Fruit fly (Drosophila melanogaster) whole organism, embryonic: ENCODE results near the gene cwo.

ENCODE experiments used
- BEAF-32 ChIP-seq: fragments of 200-800 bp; sonication (Bioruptor generic); optimal IDR thresholded peaks from 3 replicates; lab custom pipeline; 2017; ENCODE audit warnings: missing biosample characterization, missing genetic modification characterization, mild to moderate bottlenecking, moderate library complexity, missing genetic modification reagents
- Bteb2 ChIP-seq: fragments of 200-800 bp; sonication (Bioruptor generic); optimal IDR thresholded peaks from 2 replicates; lab custom pipeline; 2016; ENCODE audit warnings: missing biosample characterization, missing genetic modification characterization
- CG10147 ChIP-seq: fragments of 200-800 bp; sonication (Bioruptor generic); optimal IDR thresholded peaks from 2 replicates; lab custom pipeline; 2019; ENCODE audit warnings: missing biosample characterization, mild to moderate bottlenecking, missing genetic modification characterization, moderate library complexity
- CG10979 ChIP-seq: fragments of 200-800 bp; sonication (Bioruptor generic); optimal IDR thresholded peaks from 2 replicates; lab custom pipeline; 2018; ENCODE audit warnings: missing biosample characterization, mild to moderate bottlenecking, missing genetic modification characterization, moderate library complexity
- CG11093 ChIP-seq: fragments of 200-800 bp; sonication (Bioruptor generic); IDR thresholded peaks from 3 replicates; pipeline ENCODE4 v1.3.6; 2022; ENCODE audit warnings: missing biosample characterization, missing genetic modification characterization
- CG11504 ChIP-seq: fragments of 200-800 bp; sonication (Bioruptor generic); optimal IDR thresholded peaks from 3 replicates; lab custom pipeline; 2019; ENCODE audit warnings: missing biosample characterization, mild to moderate bottlenecking, missing genetic modification characterization, moderate library complexity
- CG14710 ChIP-seq: fragments of 200-800 bp; sonication (Bioruptor generic); optimal IDR thresholded peaks from 3 replicates; lab custom pipeline; 2019; ENCODE audit warnings: missing biosample characterization, mild to moderate bottlenecking, missing genetic modification characterization, moderate library complexity
- CG15696 ChIP-seq: fragments of 200-800 bp; sonication (Bioruptor generic); optimal IDR thresholded peaks from 2 replicates; lab custom pipeline; 2019; ENCODE audit warnings: missing biosample characterization, mild to moderate bottlenecking, missing genetic modification characterization, moderate library complexity
- CG17186 ChIP-seq: fragments of 200-800 bp; sonication (Bioruptor generic); optimal IDR thresholded peaks from 3 replicates; lab custom pipeline; 2017; ENCODE audit warnings: missing biosample characterization, missing genetic modification reagents, missing genetic modification characterization
- CG2120 ChIP-seq: fragments of 200-800 bp; sonication (Bioruptor generic); optimal IDR thresholded peaks from 3 replicates; lab custom pipeline; 2016; ENCODE audit warnings: missing biosample characterization, missing genetic modification characterization
- CG2202 ChIP-seq: fragments of 200-800 bp; sonication (Bioruptor generic); optimal IDR thresholded peaks from 2 replicates; lab custom pipeline; 2018; ENCODE audit warnings: missing biosample characterization, mild to moderate bottlenecking, missing genetic modification characterization
- CG2712 ChIP-seq: fragments of 200-800 bp; optimal IDR thresholded peaks from 3 replicates; lab custom pipeline; 2019; ENCODE audit warnings: missing biosample characterization, mild to moderate bottlenecking, missing genetic modification characterization, moderate library complexity
- CG34224 ChIP-seq: fragments of 200-800 bp; sonication (Bioruptor generic); IDR thresholded peaks from 3 replicates; pipeline ENCODE4 v1.3.6; 2022; ENCODE audit warnings: missing biosample characterization, missing genetic modification characterization; ENCODE audit not compliant: partially characterized antibody
- CG4730 ChIP-seq: fragments of 200-800 bp; sonication (Bioruptor generic); IDR thresholded peaks from 2 replicates; pipeline ENCODE4 v1.3.6; 2022; ENCODE audit warnings: missing biosample characterization, missing genetic modification characterization
- CG6813 ChIP-seq: fragments of 200-800 bp; sonication (Bioruptor generic); optimal IDR thresholded peaks from 2 replicates; lab custom pipeline; 2017; ENCODE audit warnings: missing biosample characterization, missing genetic modification characterization, mild to moderate bottlenecking, moderate library complexity, missing genetic modification reagents
- CG8290 ChIP-seq, 3 experiments: fragments of 200-800 bp; sonication (Bioruptor generic); optimal IDR thresholded peaks; 2 replicates each; lab custom pipeline; 2016 to 2019; ENCODE audit warnings: missing biosample characterization in 3 of 3, missing genetic modification characterization in 3 of 3, mild to moderate bottlenecking in 2 of 3, moderate library complexity in 1 of 3
- CG9609 ChIP-seq: fragments of 200-800 bp; sonication (Bioruptor generic); optimal IDR thresholded peaks from 3 replicates; lab custom pipeline; 2016; ENCODE audit warnings: missing biosample characterization, missing genetic modification characterization
- CTCF ChIP-seq: fragments of 200-800 bp; sonication (Bioruptor generic); optimal IDR thresholded peaks from 2 replicates; lab custom pipeline; 2017; ENCODE audit warnings: missing biosample characterization, mild to moderate bottlenecking, missing genetic modification characterization, moderate library complexity
- Dad ChIP-seq: fragments of 200-800 bp; sonication (Bioruptor generic); optimal IDR thresholded peaks from 3 replicates; lab custom pipeline; 2016; ENCODE audit warnings: missing biosample characterization, missing genetic modification characterization
- Dp ChIP-seq: fragments of 200-800 bp; sonication (Bioruptor generic); optimal IDR thresholded peaks from 2 replicates; lab custom pipeline; 2018; ENCODE audit warnings: missing biosample characterization, mild to moderate bottlenecking, missing genetic modification characterization, moderate library complexity
- ERR ChIP-seq: fragments of 200-800 bp; sonication (Bioruptor generic); optimal IDR thresholded peaks from 2 replicates; lab custom pipeline; 2016; ENCODE audit warnings: missing biosample characterization, missing genetic modification characterization
- HmgZ ChIP-seq: fragments of 200-800 bp; sonication (Bioruptor generic); optimal IDR thresholded peaks from 2 replicates; lab custom pipeline; 2018; ENCODE audit warnings: missing biosample characterization, mild to moderate bottlenecking, missing genetic modification characterization
- Lim3 ChIP-seq: fragments of 200-800 bp; sonication (Bioruptor generic); IDR thresholded peaks from 2 replicates; pipeline ENCODE4 v1.3.6; 2022; ENCODE audit warnings: missing biosample characterization, missing genetic modification characterization
- Mad ChIP-seq: fragments of 200-800 bp; sonication (Bioruptor generic); optimal IDR thresholded peaks from 2 replicates; lab custom pipeline; 2016; ENCODE audit warnings: missing biosample characterization, missing genetic modification characterization
- NC2β ChIP-seq: fragments of 200-800 bp; sonication (Bioruptor generic); optimal IDR thresholded peaks from 2 replicates; lab custom pipeline; 2016; ENCODE audit warnings: missing biosample characterization, missing genetic modification characterization
- Nf-YB ChIP-seq: fragments of 200-800 bp; sonication (Bioruptor generic); optimal IDR thresholded peaks from 3 replicates; lab custom pipeline; 2019; ENCODE audit warnings: missing biosample characterization, mild to moderate bottlenecking, missing genetic modification characterization, moderate library complexity
- Nf-YC ChIP-seq: fragments of 200-800 bp; optimal IDR thresholded peaks from 3 replicates; lab custom pipeline; 2019; ENCODE audit warnings: missing biosample characterization, mild to moderate bottlenecking, missing genetic modification characterization, moderate library complexity
- Rfx ChIP-seq: fragments of 200-800 bp; sonication (Bioruptor generic); IDR thresholded peaks from 2 replicates; pipeline ENCODE4 v1.3.6; 2022; ENCODE audit warnings: missing biosample characterization, missing genetic modification characterization
- Six4 ChIP-seq: fragments of 200-800 bp; sonication (Bioruptor generic); optimal IDR thresholded peaks from 2 replicates; lab custom pipeline; 2016; ENCODE audit warnings: missing biosample characterization, missing genetic modification characterization
- Trl ChIP-seq, 3 experiments: fragments of >200 bp in 2 of 3; fragments of 200-800 bp in 1 of 3; sonication (Bioruptor generic) in 1 of 3; optimal IDR thresholded peaks; 2 replicates in 1 of 3; 3 replicates in 2 of 3; lab custom pipeline; 2016 to 2017; ENCODE audit warnings: missing biosample characterization in 1 of 3, missing genetic modification characterization in 1 of 3
- danr ChIP-seq: fragments of 200-800 bp; sonication (Bioruptor generic); IDR thresholded peaks from 2 replicates; pipeline ENCODE4 v1.3.6; 2022; ENCODE audit warnings: missing biosample characterization, missing genetic modification characterization
- eyg ChIP-seq: fragments of 200-800 bp; sonication (Bioruptor generic); optimal IDR thresholded peaks from 3 replicates; lab custom pipeline; 2016; ENCODE audit warnings: missing biosample characterization, missing genetic modification characterization
- gem ChIP-seq: fragments of 200-800 bp; sonication (Bioruptor generic); optimal IDR thresholded peaks from 2 replicates; lab custom pipeline; 2019; ENCODE audit warnings: missing biosample characterization, mild to moderate bottlenecking, missing genetic modification characterization, moderate library complexity
- jumu ChIP-seq: fragments of 200-800 bp; sonication (Bioruptor generic); optimal IDR thresholded peaks from 3 replicates; lab custom pipeline; 2016; ENCODE audit warnings: missing biosample characterization, missing genetic modification characterization
- lola ChIP-seq, 3 experiments: fragments of >200 bp in 2 of 3; fragments of 200-800 bp in 1 of 3; sonication (Bioruptor generic) in 1 of 3; optimal IDR thresholded peaks; 2 replicates each; lab custom pipeline; 2017 to 2019; ENCODE audit warnings: missing biosample characterization in 3 of 3, missing genetic modification characterization in 3 of 3, mild to moderate bottlenecking in 1 of 3, moderate library complexity in 1 of 3
- mld ChIP-seq: fragments of 200-800 bp; sonication (Bioruptor generic); IDR thresholded peaks from 3 replicates; pipeline ENCODE4 v1.3.6; 2022; ENCODE audit warnings: missing biosample characterization, missing genetic modification characterization; ENCODE audit not compliant: partially characterized antibody
- org-1 ChIP-seq: fragments of 200-800 bp; sonication (Bioruptor generic); optimal IDR thresholded peaks from 2 replicates; lab custom pipeline; 2017; ENCODE audit warnings: missing biosample characterization, missing genetic modification characterization
- pfk ChIP-seq: fragments of 200-800 bp; sonication (Bioruptor generic); optimal IDR thresholded peaks from 2 replicates; lab custom pipeline; 2018; ENCODE audit warnings: missing biosample characterization, mild to moderate bottlenecking, missing genetic modification characterization, moderate library complexity
- pho ChIP-seq: fragments of 200-800 bp; sonication (Bioruptor generic); optimal IDR thresholded peaks from 2 replicates; lab custom pipeline; 2016; ENCODE audit warnings: missing biosample characterization, missing genetic modification characterization
- phol ChIP-seq: fragments of 200-800 bp; sonication (Bioruptor generic); optimal IDR thresholded peaks from 3 replicates; lab custom pipeline; 2018; ENCODE audit warnings: missing biosample characterization, mild to moderate bottlenecking, missing genetic modification characterization, moderate library complexity
- pros ChIP-seq: fragments of 200-800 bp; sonication (Bioruptor generic); optimal IDR thresholded peaks from 3 replicates; lab custom pipeline; 2019; ENCODE audit warnings: missing biosample characterization, mild to moderate bottlenecking, missing genetic modification characterization, moderate library complexity
- pzg ChIP-seq: fragments of 200-800 bp; sonication (Bioruptor generic); optimal IDR thresholded peaks from 3 replicates; lab custom pipeline; 2018; ENCODE audit warnings: missing biosample characterization, mild to moderate bottlenecking, missing genetic modification characterization, moderate library complexity
- sc ChIP-seq, 3 experiments: fragments of >200 bp in 2 of 3; fragments of 200-800 bp in 1 of 3; sonication (Bioruptor generic) in 1 of 3; optimal IDR thresholded peaks; 2 replicates in 2 of 3; 3 replicates in 1 of 3; lab custom pipeline; 2017; ENCODE audit warnings: mild to moderate bottlenecking in 1 of 3, missing biosample characterization in 1 of 3, missing genetic modification characterization in 1 of 3, missing genetic modification reagents in 1 of 3
- sd ChIP-seq: fragments of 200-800 bp; sonication (Bioruptor generic); optimal IDR thresholded peaks from 3 replicates; lab custom pipeline; 2018; ENCODE audit warnings: missing biosample characterization, mild to moderate bottlenecking, missing genetic modification characterization, moderate library complexity
- sens-2 ChIP-seq: fragments of 200-800 bp; sonication (Bioruptor generic); IDR thresholded peaks from 2 replicates; pipeline ENCODE4 v1.3.6; 2022; ENCODE audit warnings: missing biosample characterization, missing genetic modification characterization
- trem ChIP-seq: fragments of 200-800 bp; optimal IDR thresholded peaks from 3 replicates; lab custom pipeline; 2019; ENCODE audit warnings: missing biosample characterization, mild to moderate bottlenecking, missing genetic modification characterization, moderate library complexity
- ttk ChIP-seq: fragments of 200-800 bp; sonication (Bioruptor generic); IDR thresholded peaks from 2 replicates; pipeline ENCODE4 v2.1.2; 2022; ENCODE audit warnings: missing biosample characterization, missing genetic modification characterization
- vfl ChIP-seq: fragments of 200-800 bp; sonication (Bioruptor generic); optimal IDR thresholded peaks from 2 replicates; lab custom pipeline; 2016; ENCODE audit warnings: missing biosample characterization, missing genetic modification characterization
- zen ChIP-seq: fragments of 200-800 bp; sonication (Bioruptor generic); optimal IDR thresholded peaks from 3 replicates; lab custom pipeline; 2018; ENCODE audit warnings: missing biosample characterization, mild to moderate bottlenecking, missing genetic modification characterization, moderate library complexity
- zfh1 ChIP-seq: fragments of 200-800 bp; sonication (Bioruptor generic); IDR thresholded peaks from 3 replicates; pipeline ENCODE4 v1.3.6; 2022; ENCODE audit warnings: missing biosample characterization, missing genetic modification characterization

cwo gene

DNA sequence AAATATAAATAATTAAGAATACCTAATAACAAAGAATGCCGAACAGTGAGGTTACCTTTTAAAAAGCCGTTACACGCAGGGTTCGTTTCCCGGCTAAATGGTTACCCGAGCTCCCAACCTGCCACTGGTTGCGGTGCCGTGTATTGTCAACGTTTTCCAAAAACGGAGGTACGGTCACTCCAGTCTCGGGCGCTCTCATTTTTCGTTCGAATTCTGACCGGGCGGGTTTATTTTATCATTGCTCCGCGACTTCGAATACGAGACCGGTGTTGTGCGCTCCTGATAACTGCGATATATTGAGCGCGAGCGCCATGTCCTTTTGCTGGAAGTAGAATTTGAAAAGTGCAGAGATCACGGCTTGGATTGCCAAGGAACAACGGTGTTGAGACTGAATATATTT lies 38.1 kb upstream of the cwo start, which contains the start of gene jumu (continued):
- TF ChIP-seq Dad (GFP tag; lab: Kevin White, UChicago) (no peak), pho (GFP tag; lab: Kevin White, UChicago) (peak; percentile 17), pfk (GFP tag; lab: Kevin White, UChicago) (no peak), sd (tag; lab: Kevin White, UChicago) (peak; percentile 49), CTCF (GFP tag; lab: Kevin White, UChicago) (peak; percentile 72), zen (tag; lab: Kevin White, UChicago) (peak; percentile 35), CG4730 (GFP tag; lab: Robert Waterston, UW) (no peak), Rfx (GFP tag; lab: Robert Waterston, UW) (no peak), CG6813 (GFP tag; lab: Kevin White, UChicago) (no peak), sc (optimal IDR thresholded peaks at IDR 0.05; lab: Kevin White, UChicago) (no peak), sc (GFP tag; optimal IDR thresholded peaks at IDR 0.05; lab: Kevin White, UChicago) (no peak), CG11504 (tag; lab: Kevin White, UChicago) (peak; percentile 75), phol (tag; lab: Kevin White, UChicago) (peak; percentile 58), ERR (peak; percentile 7), CG10979 (tag; lab: Kevin White, UChicago) (no peak), mld (GFP tag; lab: Robert Waterston, UW) (no peak), CG2712 (tag; lab: Kevin White, UChicago) (peak; percentile 57), CG8290 (GFP tag; optimal IDR thresholded peaks at IDR 0.05; lab: Kevin White, UChicago) (no peak), CG8290 (tag; optimal IDR thresholded peaks at IDR 0.05; lab: Kevin White, UChicago) (peak in 1 of 2 experiments; percentile 71), lola (GFP tag; optimal IDR thresholded peaks at IDR 0.05; lab: Kevin White, UChicago) (no peak), org-1 (no peak), pros (GFP tag; lab: Kevin White, UChicago) (no peak), Mad (GFP tag; lab: Kevin White, UChicago) (peak; percentile 46), NC2β (peak; percentile 34), CG10147 (peak; percentile 19), BEAF-32 (GFP tag; lab: Kevin White, UChicago) (peak; percentile 58), Nf-YC (tag; lab: Kevin White, UChicago) (peak; percentile 25), sens-2 (GFP tag; lab: Robert Waterston, UW) (no peak), CG17186 (GFP tag; lab: Kevin White, UChicago) (peak; percentile 61), HmgZ (tag; lab: Kevin White, UChicago) (peak; percentile 67), CG11093 (GFP tag; lab: Robert Waterston, UW) (no peak), Six4 (GFP tag; lab: Kevin White, UChicago) (no peak), trem (tag; lab: Kevin White, UChicago) (peak; percentile 82), Dp (peak; percentile 92), eyg (no peak), CG2120 (GFP tag; lab: Kevin White, UChicago) (no peak), Bteb2 (GFP tag; lab: Kevin White, UChicago) (no peak), CG15696 (tag; lab: Kevin White, UChicago) (peak; percentile 21), Nf-YB (GFP tag; lab: Kevin White, UChicago) (no peak), CG34224 (GFP tag; lab: Robert Waterston, UW) (no peak), zfh1 (GFP tag; lab: Robert Waterston, UW) (no peak), CG2202 (tag; lab: Kevin White, UChicago) (no peak), CG9609 (GFP tag; lab: Kevin White, UChicago) (peak; percentile 40), danr (GFP tag; lab: Robert Waterston, UW) (no peak), gem (tag; lab: Kevin White, UChicago) (peak; percentile 25), Trl (optimal IDR thresholded peaks at IDR 0.05; lab: Kevin White, UChicago) (peak; percentile 21 to 32), Trl (GFP tag; optimal IDR thresholded peaks at IDR 0.05; lab: Kevin White, UChicago) (peak; percentile 50), vfl (GFP tag; lab: Kevin White, UChicago) (peak; percentile 31), pzg (GFP tag; lab: Kevin White, UChicago) (peak; percentile 97), jumu (GFP tag; lab: Kevin White, UChicago) (no peak), Lim3 (GFP tag; lab: Robert Waterston, UW) (no peak), CG14710 (tag; lab: Kevin White, UChicago) (peak; percentile 84), ttk (GFP tag; lab: Robert Waterston, UW) (no peak)
